Worm (Caenorhabditis elegans) whole organism, L4 larva: ENCODE measurements around the gene ttm-1.

Source experiments
- D1046.2 ChIP-seq: fragments of 200-800 bp; sonication (Bioruptor generic); IDR thresholded peaks from 2 replicates; pipeline ENCODE4 v1.3.6; 2022; ENCODE audit warnings: missing genetic modification characterization, missing compliant biosample characterization
- F10B5.3 ChIP-seq: sonication (generic microtip); optimal IDR thresholded peaks from 2 replicates; lab custom pipeline; 2016; ENCODE audit warnings: mild to moderate bottlenecking, missing genetic modification characterization, missing compliant biosample characterization
- F26F4.8 ChIP-seq: fragments of 200-800 bp; sonication (Bioruptor generic); conservative IDR thresholded peaks from 2 replicates; pipeline ENCODE4 v1.3.6; 2022; ENCODE audit warnings: missing genetic modification characterization, missing compliant biosample characterization
- Y105C5A.15 ChIP-seq: fragments of 200-800 bp; sonication (Bioruptor generic); IDR thresholded peaks from 2 replicates; pipeline ENCODE4 v1.3.6; 2022; ENCODE audit warnings: missing genetic modification characterization, missing compliant biosample characterization
- Y5F2A.4 ChIP-seq: fragments of 200-800 bp; sonication (Bioruptor generic); optimal IDR thresholded peaks from 2 replicates; lab custom pipeline; 2018; ENCODE audit warnings: mild to moderate bottlenecking, missing genetic modification characterization, missing compliant biosample characterization
- Y75B8A.6 ChIP-seq: fragments of 200-800 bp; sonication (Bioruptor generic); IDR thresholded peaks from 2 replicates; pipeline ENCODE4 v1.3.6; 2022; ENCODE audit warnings: missing genetic modification reagents, missing genetic modification characterization, missing compliant biosample characterization
- ZK337.2 ChIP-seq: fragments of 200-800 bp; sonication (Bioruptor generic); IDR thresholded peaks from 2 replicates; pipeline ENCODE4 v1.3.6; 2022; ENCODE audit warnings: missing genetic modification reagents, missing genetic modification characterization, missing compliant biosample characterization
- aly-2 ChIP-seq: sonication (generic microtip); optimal IDR thresholded peaks from 2 replicates; lab custom pipeline; 2018; ENCODE audit warnings: missing biosample characterization, missing genetic modification characterization
- ama-1 ChIP-seq: fragments of 150-350 bp; optimal IDR thresholded peaks from 2 replicates; lab custom pipeline; 2014; ENCODE audit warnings: inconsistent platforms, mixed read lengths
- attf-4 ChIP-seq: sonication (generic microtip); optimal IDR thresholded peaks from 3 replicates; lab custom pipeline; 2017; ENCODE audit warnings: missing biosample characterization, missing genetic modification characterization
- ceh-82 ChIP-seq: sonication (generic microtip); optimal IDR thresholded peaks from 2 replicates; lab custom pipeline; 2017; ENCODE audit warnings: missing biosample characterization, missing genetic modification characterization
- ctbp-1 ChIP-seq: fragments of 200-800 bp; sonication (Bioruptor generic); IDR thresholded peaks from 2 replicates; pipeline ENCODE4 v1.3.6; 2022; ENCODE audit warnings: missing genetic modification reagents, missing genetic modification characterization, missing compliant biosample characterization
- daf-16 ChIP-seq, 3 experiments: sonication (generic microtip); optimal IDR thresholded peaks; 2 replicates each; lab custom pipeline; 2016 to 2017; ENCODE audit warnings: missing genetic modification characterization in 3 of 3, missing genetic modification reagents in 3 of 3, mild to moderate bottlenecking in 2 of 3, missing compliant biosample characterization in 2 of 3, missing biosample characterization in 1 of 3, moderate library complexity in 1 of 3
- daf-19 ChIP-seq: fragments of 200-800 bp; sonication (Bioruptor generic); conservative IDR thresholded peaks from 2 replicates; pipeline ENCODE4 v1.3.6; 2022; ENCODE audit warnings: missing genetic modification characterization, missing compliant biosample characterization
- dmd-8 ChIP-seq: fragments of 200-800 bp; sonication (Bioruptor generic); IDR thresholded peaks from 2 replicates; pipeline ENCODE4 v1.3.6; 2022; ENCODE audit warnings: missing genetic modification characterization, missing compliant biosample characterization
- dmd-9 ChIP-seq: fragments of 200-800 bp; sonication (Bioruptor generic); IDR thresholded peaks from 2 replicates; pipeline ENCODE4 v1.3.6; 2022; ENCODE audit warnings: missing genetic modification reagents, missing genetic modification characterization, missing compliant biosample characterization
- duxl-1 ChIP-seq: sonication (generic microtip); optimal IDR thresholded peaks from 2 replicates; lab custom pipeline; 2016; ENCODE audit warnings: mild to moderate bottlenecking, missing genetic modification characterization, moderate library complexity, missing compliant biosample characterization; ENCODE audit not compliant: poor library complexity
- fkh-10 ChIP-seq: fragments of 150-350 bp; optimal IDR thresholded peaks from 2 replicates; lab custom pipeline; 2014; ENCODE audit warnings: missing biosample characterization, missing genetic modification reagents, missing genetic modification characterization
- gei-8 ChIP-seq: fragments of 200-800 bp; sonication (Bioruptor generic); optimal IDR thresholded peaks from 2 replicates; lab custom pipeline; 2018; ENCODE audit warnings: mild to moderate bottlenecking, missing genetic modification characterization, missing compliant biosample characterization
- hlh-11 ChIP-seq: fragments of 200-800 bp; sonication (Bioruptor generic); optimal IDR thresholded peaks from 2 replicates; lab custom pipeline; 2018; ENCODE audit warnings: mild to moderate bottlenecking, missing genetic modification characterization, missing compliant biosample characterization
- hlh-30 ChIP-seq: sonication (generic microtip); optimal IDR thresholded peaks from 2 replicates; lab custom pipeline; 2017; ENCODE audit warnings: antibody characterized with exemption, mild to moderate bottlenecking, missing genetic modification characterization, missing compliant biosample characterization; ENCODE audit not compliant: insufficient read depth
- lim-7 ChIP-seq: fragments of 200-800 bp; sonication (Bioruptor generic); IDR thresholded peaks from 2 replicates; pipeline ENCODE4 v1.3.6; 2022; ENCODE audit warnings: missing genetic modification characterization, missing compliant biosample characterization
- lin-1 ChIP-seq: fragments of 200-800 bp; sonication (Bioruptor generic); IDR thresholded peaks from 2 replicates; pipeline ENCODE4 v1.3.6; 2022; ENCODE audit warnings: missing genetic modification reagents, missing genetic modification characterization, missing compliant biosample characterization
- lin-13 ChIP-seq: fragments of 150-350 bp; optimal IDR thresholded peaks from 2 replicates; lab custom pipeline; 2014; ENCODE audit warnings: missing biosample characterization, missing genetic modification reagents, missing genetic modification characterization
- lin-29 ChIP-seq: fragments of 200-800 bp; sonication (Bioruptor generic); IDR thresholded peaks from 2 replicates; pipeline ENCODE4 v1.3.6; 2022; ENCODE audit warnings: missing genetic modification reagents, missing genetic modification characterization, missing compliant biosample characterization
- lin-39 ChIP-seq: fragments of 150-350 bp; optimal IDR thresholded peaks from 2 replicates; lab custom pipeline; 2014; ENCODE audit warnings: missing biosample characterization, missing genetic modification reagents, missing genetic modification characterization
- lsy-2 ChIP-seq, 2 experiments: fragments of 150-350 bp in 1 of 2; sonication (generic microtip) in 1 of 2; optimal IDR thresholded peaks; 2 replicates each; lab custom pipeline; 2014 to 2017; ENCODE audit warnings: missing biosample characterization in 2 of 2, missing genetic modification characterization in 2 of 2
- madf-5 ChIP-seq, 2 experiments: fragments of 200-800 bp; sonication (Bioruptor generic); IDR thresholded peaks; 2 replicates each; pipeline ENCODE4 v1.3.6; 2022; ENCODE audit warnings: missing compliant biosample characterization in 2 of 2, missing genetic modification characterization in 2 of 2
- mdt-29 ChIP-seq: fragments of 200-800 bp; sonication (Bioruptor generic); IDR thresholded peaks from 2 replicates; pipeline ENCODE4 v1.3.6; 2022; ENCODE audit warnings: missing genetic modification reagents, missing genetic modification characterization, missing compliant biosample characterization
- mxl-3 ChIP-seq: fragments of 200-800 bp; sonication (Bioruptor generic); optimal IDR thresholded peaks from 2 replicates; lab custom pipeline; 2018; ENCODE audit warnings: mild to moderate bottlenecking, missing genetic modification characterization, missing compliant biosample characterization
- nhr-102 ChIP-seq: sonication (generic microtip); optimal IDR thresholded peaks from 2 replicates; lab custom pipeline; 2016; ENCODE audit warnings: mild to moderate bottlenecking, missing genetic modification characterization, moderate library complexity, missing compliant biosample characterization
- nhr-111 ChIP-seq: fragments of 200-800 bp; sonication (Bioruptor generic); optimal IDR thresholded peaks from 2 replicates; lab custom pipeline; 2018; ENCODE audit warnings: mild to moderate bottlenecking, missing genetic modification characterization, missing compliant biosample characterization
- nhr-25 ChIP-seq: sonication (generic microtip); optimal IDR thresholded peaks from 2 replicates; lab custom pipeline; 2017; ENCODE audit warnings: missing genetic modification characterization, mild to moderate bottlenecking, missing compliant biosample characterization, antibody characterized with exemption, moderate library complexity, borderline replicate concordance; ENCODE audit not compliant: insufficient read depth
- nhr-28 ChIP-seq: fragments of 150-350 bp; optimal IDR thresholded peaks from 2 replicates; lab custom pipeline; 2014; ENCODE audit warnings: missing biosample characterization, missing genetic modification characterization
- nhr-41 ChIP-seq: fragments of 200-800 bp; sonication (Bioruptor generic); IDR thresholded peaks from 2 replicates; pipeline ENCODE4 v1.3.6; 2022; ENCODE audit warnings: missing genetic modification reagents, missing genetic modification characterization, missing compliant biosample characterization
- nhr-42 ChIP-seq: fragments of 200-800 bp; sonication (Bioruptor generic); IDR thresholded peaks from 2 replicates; pipeline ENCODE4 v1.3.6; 2022; ENCODE audit warnings: missing genetic modification characterization, missing compliant biosample characterization
- php-3 ChIP-seq: fragments of 200-800 bp; sonication (Bioruptor generic); IDR thresholded peaks from 2 replicates; pipeline ENCODE4 v1.3.6; 2022; ENCODE audit warnings: missing genetic modification reagents, missing genetic modification characterization, missing compliant biosample characterization
- saeg-2 ChIP-seq: fragments of 200-800 bp; sonication (Bioruptor generic); IDR thresholded peaks from 2 replicates; pipeline ENCODE4 v1.3.6; 2022; ENCODE audit warnings: missing genetic modification reagents, missing genetic modification characterization, missing compliant biosample characterization
- snpc-4 ChIP-seq: fragments of 150-350 bp; optimal IDR thresholded peaks from 2 replicates; lab custom pipeline; 2014; ENCODE audit warnings: missing biosample characterization, missing genetic modification characterization
- spr-1 ChIP-seq: sonication (generic microtip); optimal IDR thresholded peaks from 2 replicates; lab custom pipeline; 2016; ENCODE audit warnings: mild to moderate bottlenecking, missing genetic modification characterization, missing compliant biosample characterization
- spr-3 ChIP-seq: fragments of 200-800 bp; sonication (Bioruptor generic); optimal IDR thresholded peaks from 2 replicates; lab custom pipeline; 2018; ENCODE audit warnings: mild to moderate bottlenecking, missing genetic modification characterization, missing compliant biosample characterization
- tag-97 ChIP-seq: fragments of 200-800 bp; sonication (Bioruptor generic); IDR thresholded peaks from 2 replicates; pipeline ENCODE4 v1.3.6; 2022; ENCODE audit warnings: missing genetic modification characterization, missing compliant biosample characterization
- tra-1 ChIP-seq: fragments of 200-800 bp; sonication (Bioruptor generic); IDR thresholded peaks from 2 replicates; pipeline ENCODE4 v1.3.6; 2022; ENCODE audit warnings: missing genetic modification reagents, missing genetic modification characterization, missing compliant biosample characterization
- vab-7 ChIP-seq: fragments of 200-800 bp; sonication (Bioruptor generic); IDR thresholded peaks from 2 replicates; pipeline ENCODE4 v1.3.6; 2022; ENCODE audit warnings: missing genetic modification reagents, missing genetic modification characterization, missing compliant biosample characterization
- zag-1 ChIP-seq: fragments of 150-350 bp; optimal IDR thresholded peaks from 2 replicates; lab custom pipeline; 2014; ENCODE audit warnings: missing biosample characterization, missing genetic modification characterization
- zfp-3 ChIP-seq: fragments of 200-800 bp; sonication (Bioruptor generic); conservative IDR thresholded peaks from 2 replicates; pipeline ENCODE4 v1.3.6; 2022; ENCODE audit warnings: missing genetic modification reagents, missing genetic modification characterization, missing compliant biosample characterization
- zip-2 ChIP-seq: fragments of 150-350 bp; optimal IDR thresholded peaks from 2 replicates; lab custom pipeline; 2014; ENCODE audit warnings: missing biosample characterization, missing genetic modification characterization

Gene ttm-1

ce11 chrIII:12966895-12967294, at the start of gene ttm-1:
Gene ttm-1 (minus strand): TSS chrIII:12966995.
- no peak for TF ChIP-seq nhr-42
- no peak for TF ChIP-seq nhr-28
- no peak for TF ChIP-seq lin-13 (GFP tag; lab: Kevin White, UChicago)
- TF ChIP-seq zip-2 (tag; lab: Kevin White, UChicago): no peak

ce11 chrIII:13015754-13016317, 49.0 kb upstream of the ttm-1 start:
- TF ChIP-seq lsy-2 (tag; optimal IDR thresholded peaks at IDR 0.05; lab: Kevin White, UChicago): peak in 1 of 2 experiments; percentile 64
- peak; percentile 3 for TF ChIP-seq lin-13 (GFP tag; lab: Kevin White, UChicago)
- no peak for TF ChIP-seq ceh-82 (tag; lab: Kevin White, UChicago)
- TF ChIP-seq zag-1 (tag; lab: Kevin White, UChicago): no peak
- TF ChIP-seq php-3 (GFP tag; lab: Robert Waterston, UW): peak; percentile 50; the same call in 1 of the 2 replicates
- peak; percentile 79 for TF ChIP-seq dmd-8 (GFP tag; lab: Robert Waterston, UW)
- peak; percentile 25; the same call in 1 of the 2 replicates for TF ChIP-seq dmd-9 (GFP tag; lab: Robert Waterston, UW)
- peak; percentile 65 for TF ChIP-seq saeg-2 (GFP tag; lab: Robert Waterston, UW)
- TF ChIP-seq daf-16 (GFP tag; optimal IDR thresholded peaks at IDR 0.05; lab: Kevin White, UChicago): peak; percentile 49 to 75
- peak; percentile 90 for TF ChIP-seq daf-16 (tag; optimal IDR thresholded peaks at IDR 0.05; lab: Kevin White, UChicago)
- peak; percentile 47 for TF ChIP-seq nhr-111 (GFP tag; lab: Kevin White, UChicago)
- peak; percentile 70 for TF ChIP-seq hlh-30
- peak; percentile 45 for TF ChIP-seq Y5F2A.4
- TF ChIP-seq lim-7 (GFP tag; lab: Robert Waterston, UW): peak; percentile 74
- TF ChIP-seq nhr-102 (tag; lab: Kevin White, UChicago): peak; percentile 87
- 0 out of 2 replicates have a peak, but pooled peaks have one; percentile 22 for TF ChIP-seq mdt-29 (GFP tag; lab: Robert Waterston, UW)
- TF ChIP-seq zfp-3: 0 out of 2 replicates have a peak, but pooled peaks have one; percentile 28
- peak; percentile 73; the same call in 1 of the 2 replicates for TF ChIP-seq F26F4.8 (GFP tag; lab: Robert Waterston, UW)
- TF ChIP-seq tag-97 (GFP tag; lab: Robert Waterston, UW): no peak
- no peak for TF ChIP-seq snpc-4 (tag; lab: Kevin White, UChicago)
- no peak for TF ChIP-seq aly-2 (tag; lab: Kevin White, UChicago)
- peak; percentile 40 for TF ChIP-seq mxl-3 (GFP tag; lab: Kevin White, UChicago)
- TF ChIP-seq Y75B8A.6 (GFP tag; lab: Robert Waterston, UW): no peak; the same call in 1 of the 2 replicates
- TF ChIP-seq ama-1 (lab: Kevin White, UChicago): no peak
- 0 out of 2 replicates have a peak, but pooled peaks have one; percentile 20 for TF ChIP-seq nhr-41 (GFP tag; lab: Robert Waterston, UW)
- no peak for TF ChIP-seq D1046.2 (GFP tag; lab: Robert Waterston, UW)
- TF ChIP-seq daf-19: no peak
- no peak for TF ChIP-seq lin-39 (tag; lab: Kevin White, UChicago)
- TF ChIP-seq vab-7 (GFP tag; lab: Robert Waterston, UW): peak; percentile 79
- peak; percentile 65; the same call in 1 of the 2 replicates for TF ChIP-seq nhr-42
- peak; percentile 30 for TF ChIP-seq fkh-10 (GFP tag; lab: Kevin White, UChicago)
- peak; percentile 72; the same call in 1 of the 2 replicates for TF ChIP-seq Y105C5A.15 (GFP tag; lab: Robert Waterston, UW)
- TF ChIP-seq spr-1: peak; percentile 66
- no peak for TF ChIP-seq attf-4 (tag; lab: Kevin White, UChicago)
- peak; percentile 77 for TF ChIP-seq ZK337.2
- TF ChIP-seq hlh-11 (tag; lab: Kevin White, UChicago): peak; percentile 54
- TF ChIP-seq F10B5.3 (tag; lab: Kevin White, UChicago): no peak
- TF ChIP-seq tra-1 (GFP tag; lab: Robert Waterston, UW): peak; percentile 63; the same call in 1 of the 2 replicates
- peak; percentile 40 to 79; a peak in 2 of 4 replicates for TF ChIP-seq madf-5 (GFP tag; IDR thresholded peaks at IDR 0.05; lab: Robert Waterston, UW)
- 0 out of 2 replicates have a peak, but pooled peaks have one; percentile 16 for TF ChIP-seq lin-1
- peak; percentile 71 for TF ChIP-seq duxl-1 (tag; lab: Kevin White, UChicago)
- TF ChIP-seq nhr-25 (tag; lab: Kevin White, UChicago): peak; percentile 18
- no peak for TF ChIP-seq gei-8 (GFP tag; lab: Kevin White, UChicago)
- TF ChIP-seq ctbp-1 (GFP tag; lab: Robert Waterston, UW): peak; percentile 75; the same call in 1 of the 2 replicates
- TF ChIP-seq spr-3: peak; percentile 25
- no peak for TF ChIP-seq lin-29
